Worm (Caenorhabditis elegans) whole organism, mixed stage, embryonic: Measurements from ENCODE around the gene eol-1.

Source experiments
- blmp-1 ChIP-seq: fragments of 150-350 bp; optimal IDR thresholded peaks from 2 replicates; lab custom pipeline; 2014; ENCODE audit warnings: missing biosample characterization, missing genetic modification characterization
- elt-3 ChIP-seq: fragments of 150-350 bp; optimal IDR thresholded peaks from 2 replicates; lab custom pipeline; 2014; ENCODE audit warnings: missing biosample characterization, missing genetic modification characterization
- lin-13 ChIP-seq: fragments of 150-350 bp; optimal IDR thresholded peaks from 2 replicates; lab custom pipeline; 2014; ENCODE audit warnings: missing biosample characterization, missing genetic modification characterization
- lin-32 ChIP-seq: fragments of 200-800 bp; sonication (Bioruptor generic); optimal IDR thresholded peaks from 2 replicates; lab custom pipeline; 2018; ENCODE audit warnings: mild to moderate bottlenecking, missing genetic modification characterization, missing compliant biosample characterization
- lsy-2 ChIP-seq: fragments of 150-350 bp; optimal IDR thresholded peaks from 2 replicates; lab custom pipeline; 2014; ENCODE audit warnings: missing biosample characterization, missing genetic modification characterization
- nhr-12 ChIP-seq: fragments of 150-350 bp; optimal IDR thresholded peaks from 2 replicates; lab custom pipeline; 2014; ENCODE audit warnings: missing biosample characterization, missing genetic modification characterization
- nhr-28 ChIP-seq: fragments of 150-350 bp; optimal IDR thresholded peaks from 2 replicates; lab custom pipeline; 2014; ENCODE audit warnings: missing biosample characterization, missing genetic modification characterization
- nhr-76 ChIP-seq: sonication (generic microtip); optimal IDR thresholded peaks from 2 replicates; lab custom pipeline; 2017; ENCODE audit warnings: missing biosample characterization, missing genetic modification characterization
- snpc-4 ChIP-seq: fragments of 150-350 bp; optimal IDR thresholded peaks from 2 replicates; lab custom pipeline; 2014; ENCODE audit warnings: missing biosample characterization, missing genetic modification characterization
- sptf-1 ChIP-seq: sonication (generic microtip); optimal IDR thresholded peaks from 2 replicates; lab custom pipeline; 2017; ENCODE audit warnings: mild to moderate bottlenecking, missing genetic modification characterization, moderate library complexity, missing compliant biosample characterization
- unc-39 ChIP-seq: fragments of 150-350 bp; optimal IDR thresholded peaks from 2 replicates; lab custom pipeline; 2014; ENCODE audit warnings: missing biosample characterization, missing genetic modification characterization
- unc-62 ChIP-seq: fragments of 150-350 bp; optimal IDR thresholded peaks from 2 replicates; lab custom pipeline; 2014; ENCODE audit warnings: missing biosample characterization, missing genetic modification reagents, missing genetic modification characterization
- zip-8 ChIP-seq: fragments of 150-350 bp; optimal IDR thresholded peaks from 2 replicates; lab custom pipeline; 2014; ENCODE audit warnings: missing biosample characterization, missing genetic modification characterization
- ztf-11 ChIP-seq: fragments of 150-350 bp; optimal IDR thresholded peaks from 2 replicates; lab custom pipeline; 2014; ENCODE audit warnings: missing biosample characterization, missing genetic modification characterization

DNA sequence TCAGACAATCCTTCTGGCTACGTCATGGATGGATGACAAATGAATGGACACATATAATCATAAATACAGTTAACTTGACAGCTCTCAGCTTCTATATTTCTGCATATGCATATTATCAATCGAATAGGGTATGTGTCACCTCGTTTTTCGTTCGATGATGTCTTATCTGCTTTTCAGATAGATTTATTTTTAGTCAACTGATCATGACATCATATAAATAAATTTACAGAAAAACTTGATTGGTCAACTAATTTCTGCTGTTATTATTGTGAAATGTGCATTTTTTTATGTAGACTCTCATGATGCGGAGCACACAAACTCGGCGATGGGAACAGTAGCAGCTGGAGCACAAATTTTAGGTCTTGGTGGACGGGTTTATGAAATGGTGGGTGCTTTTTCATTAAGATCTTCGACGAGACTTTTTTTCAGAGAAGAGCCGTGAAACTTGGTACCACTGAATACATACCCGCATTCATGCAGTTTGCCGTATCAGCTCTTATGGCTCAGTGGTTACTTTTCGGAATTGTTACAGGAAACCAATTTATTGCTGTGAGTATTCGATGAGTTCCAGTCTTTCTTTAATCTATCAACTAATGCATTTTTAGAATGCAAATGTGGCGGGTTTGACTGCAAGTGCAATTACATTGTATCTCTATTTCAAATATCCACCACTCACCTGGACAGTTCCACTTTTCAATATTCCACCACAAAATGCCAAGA is 25.2 kb downstream of the eol-1 start:
- TF ChIP-seq unc-62 (GFP tag; lab: Kevin White, UChicago), result no peak
- no peak for TF ChIP-seq zip-8 (tag; lab: Kevin White, UChicago)
- TF ChIP-seq unc-39 (tag; lab: Kevin White, UChicago), result no peak
- no peak for TF ChIP-seq lin-32 (GFP tag; lab: Kevin White, UChicago)
- TF ChIP-seq blmp-1, result no peak
- TF ChIP-seq nhr-12, result no peak
- TF ChIP-seq nhr-28 (tag; lab: Kevin White, UChicago), result no peak
- TF ChIP-seq snpc-4 (tag; lab: Kevin White, UChicago), result no peak
- no peak for TF ChIP-seq ztf-11 (tag; lab: Kevin White, UChicago)
- no peak for TF ChIP-seq elt-3 (tag; lab: Kevin White, UChicago)
- no peak for TF ChIP-seq sptf-1 (tag; lab: Kevin White, UChicago)
- TF ChIP-seq lin-13 (tag; lab: Kevin White, UChicago), result no peak
- TF ChIP-seq nhr-76 (tag; lab: Kevin White, UChicago), result no peak
- TF ChIP-seq lsy-2, result no peak
